Fruit fly (Drosophila melanogaster): ENCODE results near the gene Osi1.

The Osi1 gene

dm6 chr3R:6156963-6157498 lies 16.3 kb upstream of the Osi1 start, which contains the start of gene CG31559 (continued):
- no peak for TF ChIP-seq CG10979 (tag; optimal IDR thresholded peaks at IDR 0.05)
- TF ChIP-seq CG31388 (GFP tag; optimal IDR thresholded peaks at IDR 0.05), result no peak
- no peak for TF ChIP-seq Hr78 (GFP tag; optimal IDR thresholded peaks at IDR 0.05)
- no peak for TF ChIP-seq mam (GFP tag; optimal IDR thresholded peaks at IDR 0.05)
- TF ChIP-seq CG7271 (tag; optimal IDR thresholded peaks at IDR 0.05), result no peak
- TF ChIP-seq CG9817 (tag; optimal IDR thresholded peaks at IDR 0.05), result no peak
- no peak for TF ChIP-seq prd (optimal IDR thresholded peaks at IDR 0.05)
- no peak for TF ChIP-seq prd (GFP tag; IDR thresholded peaks at IDR 0.05)
- TF ChIP-seq ab (GFP tag; optimal IDR thresholded peaks at IDR 0.05), result no peak
- TF ChIP-seq CG13894 (tag; optimal IDR thresholded peaks at IDR 0.05), result no peak
- TF ChIP-seq cg (GFP tag; optimal IDR thresholded peaks at IDR 0.05), result no peak
- no peak for TF ChIP-seq CG16779 (GFP tag; IDR thresholded peaks at IDR 0.05)
- no peak for TF ChIP-seq Hmr (GFP tag; optimal IDR thresholded peaks at IDR 0.05)
- no peak for TF ChIP-seq amos (GFP tag; IDR thresholded peaks at IDR 0.05; ENCODE audit: partially characterized antibody)
- TF ChIP-seq oc (tag; optimal IDR thresholded peaks at IDR 0.05), result peak; percentile 38
- TF ChIP-seq Hsf (GFP tag; optimal IDR thresholded peaks at IDR 0.05), result no peak
- TF ChIP-seq chif (GFP tag; optimal IDR thresholded peaks at IDR 0.05), result no peak
- no peak for TF ChIP-seq Doc2 (GFP tag; IDR thresholded peaks at IDR 0.05)
- no peak for TF ChIP-seq Ets97D (GFP tag; optimal IDR thresholded peaks at IDR 0.05)
- no peak for TF ChIP-seq gce (GFP tag; IDR thresholded peaks at IDR 0.05)
- TF ChIP-seq sna (GFP tag; IDR thresholded peaks at IDR 0.05; ENCODE audit: partially characterized antibody), result 0 out of 2 replicates have a peak, but pooled peaks have one; percentile 16
- peak; percentile 27 for TF ChIP-seq Jarid2 (GFP tag; optimal IDR thresholded peaks at IDR 0.05)
- no peak for TF ChIP-seq Mes4 (GFP tag; optimal IDR thresholded peaks at IDR 0.05)

- TF ChIP-seq Hmr (GFP tag; optimal IDR thresholded peaks at IDR 0.05) (no peak), CG13123 (GFP tag; optimal IDR thresholded peaks at IDR 0.05) (no peak), Doc3 (GFP tag; IDR thresholded peaks at IDR 0.05; ENCODE audit: partially characterized antibody) (no peak), chinmo (GFP tag; IDR thresholded peaks at IDR 0.05; ENCODE audit: partially characterized antibody) (0 out of 4 replicates have a peak, but pooled peaks have one; percentile 15), toy (GFP tag; IDR thresholded peaks at IDR 0.05) (no peak), Sin3A (optimal IDR thresholded peaks at IDR 0.05) (no peak)
Measured at dm6 chr3R:6167183-6167582, 6.2 kb upstream of the Osi1 start, which contains the start of gene CG1077. Gene CG1077, plus strand, starts transcription at chr3R:6167483.

dm6 chr3R:6170737-6171136 lies 2.6 kb upstream of the Osi1 start:
- TF ChIP-seq Sry-δ (GFP tag; optimal IDR thresholded peaks at IDR 0.05), result peak; percentile 2
- TF ChIP-seq Trl (optimal IDR thresholded peaks at IDR 0.05), result no peak
- TF ChIP-seq Trl (GFP tag; optimal IDR thresholded peaks at IDR 0.05), result peak; percentile 15
- peak; percentile 2 for TF ChIP-seq Camta (GFP tag; optimal IDR thresholded peaks at IDR 0.05)
- TF ChIP-seq slbo (GFP tag; IDR thresholded peaks at IDR 0.05), result peak; percentile 58; the same call in 1 of the 2 replicates
- peak; percentile 80 for TF ChIP-seq Lhr (GFP tag; optimal IDR thresholded peaks at IDR 0.05)
- TF ChIP-seq ham (GFP tag; IDR thresholded peaks at IDR 0.05), result no peak
- TF ChIP-seq CG2120 (GFP tag; optimal IDR thresholded peaks at IDR 0.05), result peak; percentile 39
- peak; percentile 19 for TF ChIP-seq nmo (GFP tag; optimal IDR thresholded peaks at IDR 0.05)
- TF ChIP-seq Nf-YC (tag; optimal IDR thresholded peaks at IDR 0.05), result no peak
- TF ChIP-seq ttk (GFP tag; IDR thresholded peaks at IDR 0.05), result no peak
- TF ChIP-seq Rfx (GFP tag; IDR thresholded peaks at IDR 0.05), result peak; percentile 50
- TF ChIP-seq CG18599 (GFP tag; optimal IDR thresholded peaks at IDR 0.05), result no peak
- TF ChIP-seq CG11456 (GFP tag; IDR thresholded peaks at IDR 0.05), result peak; percentile 60; the same call in 2 of the 3 replicates
- peak; percentile 15 for TF ChIP-seq bcd (GFP tag; optimal IDR thresholded peaks at IDR 0.05)
- peak; percentile 30; the same call in 1 of the 2 replicates for TF ChIP-seq CG32532 (GFP tag; IDR thresholded peaks at IDR 0.05)
- no peak for TF ChIP-seq caup (GFP tag; optimal IDR thresholded peaks at IDR 0.05; ENCODE audit: severe bottlenecking)
- no peak for TF ChIP-seq rib (GFP tag; IDR thresholded peaks at IDR 0.05)
- peak; percentile 9; the same call in 1 of the 3 replicates for TF ChIP-seq CG6791 (GFP tag; IDR thresholded peaks at IDR 0.05; ENCODE audit: partially characterized antibody)
- peak; percentile 9 for TF ChIP-seq lilli (GFP tag; optimal IDR thresholded peaks at IDR 0.05)
- TF ChIP-seq maf-S (GFP tag; optimal IDR thresholded peaks at IDR 0.05), result peak; percentile 2
- peak; percentile 90 for TF ChIP-seq Ets65A (GFP tag)
